Worm (Caenorhabditis elegans) whole organism, late embryonic: ENCODE data around the gene lgc-46.

Experiments used
- ama-1 ChIP-seq: fragments of 150-350 bp; optimal IDR thresholded peaks from 2 replicates; lab custom pipeline; 2014
- ceh-22 ChIP-seq: sonication (generic microtip); optimal IDR thresholded peaks from 2 replicates; lab custom pipeline; 2017; ENCODE audit warnings: missing biosample characterization, missing genetic modification characterization
- ceh-45 ChIP-seq: fragments of 200-800 bp; sonication (Bioruptor generic); IDR thresholded peaks from 2 replicates; pipeline ENCODE4 v1.3.6; 2022; ENCODE audit warnings: missing genetic modification reagents, missing genetic modification characterization, missing compliant biosample characterization
- ceh-6 ChIP-seq: fragments of 200-800 bp; sonication (Bioruptor generic); optimal IDR thresholded peaks from 2 replicates; lab custom pipeline; 2018; ENCODE audit warnings: mild to moderate bottlenecking, missing genetic modification characterization, missing compliant biosample characterization
- che-1 ChIP-seq: sonication (generic microtip); optimal IDR thresholded peaks from 2 replicates; lab custom pipeline; 2016; ENCODE audit warnings: mild to moderate bottlenecking, missing genetic modification characterization, missing compliant biosample characterization
- fkh-6 ChIP-seq: sonication (generic microtip); optimal IDR thresholded peaks from 2 replicates; lab custom pipeline; 2016; ENCODE audit warnings: missing genetic modification characterization, missing compliant biosample characterization
- nhr-11 ChIP-seq: fragments of 150-350 bp; optimal IDR thresholded peaks from 2 replicates; lab custom pipeline; 2014; ENCODE audit warnings: missing biosample characterization, missing genetic modification characterization
- npax-4 ChIP-seq: sonication (generic microtip); optimal IDR thresholded peaks from 2 replicates; lab custom pipeline; 2016; ENCODE audit warnings: missing genetic modification characterization, missing compliant biosample characterization
- pros-1 ChIP-seq: fragments of 150-350 bp; optimal IDR thresholded peaks from 2 replicates; lab custom pipeline; 2014; ENCODE audit warnings: missing biosample characterization, missing genetic modification reagents, missing genetic modification characterization
- unc-86 ChIP-seq: sonication (generic microtip); optimal IDR thresholded peaks from 2 replicates; lab custom pipeline; 2016; ENCODE audit warnings: missing genetic modification characterization, missing compliant biosample characterization

- no peak for TF ChIP-seq fkh-6 (tag; lab: Kevin White, UChicago)
- TF ChIP-seq ceh-45, result no peak
- no peak for TF ChIP-seq che-1
- TF ChIP-seq ceh-22 (tag; lab: Kevin White, UChicago), result no peak
- TF ChIP-seq unc-86 (tag; lab: Kevin White, UChicago), result no peak
- no peak for TF ChIP-seq ceh-6 (GFP tag; lab: Kevin White, UChicago)
- no peak for TF ChIP-seq ama-1 (lab: Kevin White, UChicago)
- TF ChIP-seq nhr-11 (tag; lab: Kevin White, UChicago), result no peak
- TF ChIP-seq npax-4 (tag; lab: Kevin White, UChicago), result no peak
- TF ChIP-seq pros-1 (tag; lab: Kevin White, UChicago), result no peak
These were observed 12.0 kb upstream of the lgc-46 start for ce11 chrIII:1147863-1148262.
